Fruit fly (Drosophila melanogaster) whole organism: Measurements from ENCODE around the gene CG9743.

Experiments used
- CG8478 ChIP-seq: fragments of >200 bp; optimal IDR thresholded peaks from 2 replicates; lab custom pipeline; 2018; ENCODE audit warnings: inconsistent platforms
- pan ChIP-seq: fragments of >200 bp; optimal IDR thresholded peaks from 2 replicates; lab custom pipeline; 2017
- usp ChIP-seq: fragments of >200 bp; optimal IDR thresholded peaks from 2 replicates; lab custom pipeline; 2017; ENCODE audit warnings: missing biosample characterization, missing genetic modification characterization, mixed read lengths

DNA sequence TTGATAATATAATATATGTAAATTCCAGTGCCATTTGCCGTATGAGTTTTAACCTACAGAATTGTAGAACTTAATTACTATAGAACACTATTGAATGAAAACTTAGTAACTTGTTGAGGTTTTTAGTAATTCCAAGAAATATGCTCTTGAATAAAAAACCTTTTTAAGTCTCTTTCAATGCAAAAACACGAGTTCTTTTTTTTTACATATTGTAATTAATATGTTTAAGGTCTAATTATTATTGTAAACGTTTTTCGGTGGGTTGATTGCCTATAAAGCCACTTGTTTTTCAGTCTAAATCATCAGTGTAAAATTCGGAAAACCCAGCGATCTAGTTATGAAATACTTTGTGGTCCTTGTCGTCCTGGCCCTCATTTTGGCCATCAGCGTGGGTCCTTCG is 6.8 kb upstream of the CG9743 start, which contains the start of gene Anp:
- TF ChIP-seq pan: no peak
- TF ChIP-seq usp (GFP tag; lab: Kevin White, UChicago): no peak
- no peak for TF ChIP-seq CG8478
